Worm (Caenorhabditis elegans) whole organism, mixed stage, embryonic: ENCODE measurements around the gene oac-7.

ENCODE experiments used
- ces-1 ChIP-seq: fragments of 150-350 bp; optimal IDR thresholded peaks from 2 replicates; lab custom pipeline; 2014; ENCODE audit warnings: missing biosample characterization, missing genetic modification reagents, missing genetic modification characterization
- elt-3 ChIP-seq: fragments of 150-350 bp; optimal IDR thresholded peaks from 2 replicates; lab custom pipeline; 2014; ENCODE audit warnings: missing biosample characterization, missing genetic modification characterization
- lin-32 ChIP-seq: fragments of 200-800 bp; sonication (Bioruptor generic); optimal IDR thresholded peaks from 2 replicates; lab custom pipeline; 2018; ENCODE audit warnings: mild to moderate bottlenecking, missing genetic modification characterization, missing compliant biosample characterization
- mep-1 ChIP-seq: fragments of 150-350 bp; optimal IDR thresholded peaks from 2 replicates; lab custom pipeline; 2017; ENCODE audit warnings: missing biosample characterization, missing genetic modification reagents, missing genetic modification characterization, inconsistent platforms
- nhr-12 ChIP-seq: fragments of 150-350 bp; optimal IDR thresholded peaks from 2 replicates; lab custom pipeline; 2014; ENCODE audit warnings: missing biosample characterization, missing genetic modification characterization
- pha-4 ChIP-seq: fragments of 150-350 bp; optimal IDR thresholded peaks from 2 replicates; lab custom pipeline; 2018; ENCODE audit warnings: missing biosample characterization, missing genetic modification reagents, missing genetic modification characterization
- unc-120 ChIP-seq: sonication (generic microtip); optimal IDR thresholded peaks from 2 replicates; lab custom pipeline; 2017; ENCODE audit warnings: missing genetic modification characterization, missing compliant biosample characterization; ENCODE audit not compliant: poor library complexity, severe bottlenecking
- unc-62 ChIP-seq: fragments of 150-350 bp; optimal IDR thresholded peaks from 2 replicates; lab custom pipeline; 2014; ENCODE audit warnings: missing biosample characterization, missing genetic modification reagents, missing genetic modification characterization
- zip-8 ChIP-seq: fragments of 150-350 bp; optimal IDR thresholded peaks from 2 replicates; lab custom pipeline; 2014; ENCODE audit warnings: missing biosample characterization, missing genetic modification characterization

- TF ChIP-seq mep-1 (tag; lab: Kevin White, UChicago) (no peak), ces-1 (GFP tag; lab: Kevin White, UChicago) (no peak), zip-8 (tag; lab: Kevin White, UChicago) (no peak), unc-62 (GFP tag; lab: Kevin White, UChicago) (no peak), pha-4 (tag; lab: Kevin White, UChicago) (no peak), lin-32 (GFP tag; lab: Kevin White, UChicago) (no peak), unc-120 (no peak), nhr-12 (tag; lab: Kevin White, UChicago) (no peak), elt-3 (no peak)
Observed at ce11 chrV:16282147-16282546, 27.5 kb upstream of the oac-7 start, which contains the start of gene F28G4.2.
